Fruit fly (Drosophila melanogaster) whole organism, embryonic: ENCODE measurements around the gene CG8765.

Experiments used
- Atf6 ChIP-seq: fragments of 200-800 bp; sonication (Bioruptor generic); IDR thresholded peaks from 2 replicates; pipeline ENCODE4 v1.3.6; 2022; ENCODE audit warnings: missing biosample characterization, missing genetic modification characterization
- CG10209 ChIP-seq: fragments of 200-800 bp; sonication (Bioruptor generic); optimal IDR thresholded peaks from 3 replicates; lab custom pipeline; 2017; ENCODE audit warnings: missing biosample characterization, mild to moderate bottlenecking, missing genetic modification characterization, missing genetic modification reagents
- CG10274 ChIP-seq: fragments of 200-800 bp; sonication (Bioruptor generic); optimal IDR thresholded peaks from 3 replicates; lab custom pipeline; 2017; ENCODE audit warnings: missing biosample characterization, mild to moderate bottlenecking, missing genetic modification characterization
- CG10321 ChIP-seq: fragments of 200-800 bp; sonication (Bioruptor generic); IDR thresholded peaks from 2 replicates; pipeline ENCODE4 v1.3.6; 2022; ENCODE audit warnings: missing biosample characterization, missing genetic modification characterization
- CG10462 ChIP-seq: fragments of 200-800 bp; sonication (Bioruptor generic); optimal IDR thresholded peaks from 2 replicates; lab custom pipeline; 2016; ENCODE audit warnings: missing biosample characterization, missing genetic modification characterization
- CG12744 ChIP-seq: fragments of 200-800 bp; sonication (Bioruptor generic); optimal IDR thresholded peaks from 2 replicates; lab custom pipeline; 2016; ENCODE audit warnings: missing biosample characterization, missing genetic modification characterization
- CG13123 ChIP-seq: fragments of 200-800 bp; sonication (Bioruptor generic); optimal IDR thresholded peaks from 2 replicates; lab custom pipeline; 2016; ENCODE audit warnings: missing biosample characterization, missing genetic modification characterization
- CG15269 ChIP-seq: fragments of 200-800 bp; sonication (Bioruptor generic); optimal IDR thresholded peaks from 2 replicates; lab custom pipeline; 2018; ENCODE audit warnings: missing biosample characterization, mild to moderate bottlenecking, missing genetic modification characterization, moderate library complexity
- CG1602 ChIP-seq: fragments of 200-800 bp; sonication (Bioruptor generic); optimal IDR thresholded peaks from 3 replicates; lab custom pipeline; 2016; ENCODE audit warnings: missing biosample characterization, missing genetic modification characterization
- CG17802 ChIP-seq: fragments of 200-800 bp; sonication (Bioruptor generic); optimal IDR thresholded peaks from 2 replicates; lab custom pipeline; 2018; ENCODE audit warnings: missing biosample characterization, mild to moderate bottlenecking, missing genetic modification characterization, moderate library complexity
- CG1792 ChIP-seq: fragments of 200-800 bp; sonication (Bioruptor generic); optimal IDR thresholded peaks from 2 replicates; lab custom pipeline; 2016; ENCODE audit warnings: missing biosample characterization, missing genetic modification characterization
- CG18476 ChIP-seq: fragments of 200-800 bp; sonication (Bioruptor generic); optimal IDR thresholded peaks from 2 replicates; lab custom pipeline; 2016; ENCODE audit warnings: missing biosample characterization, mild to moderate bottlenecking, missing genetic modification characterization
- CG18764 ChIP-seq: fragments of 200-800 bp; sonication (Bioruptor generic); optimal IDR thresholded peaks from 3 replicates; lab custom pipeline; 2016; ENCODE audit warnings: missing biosample characterization, missing genetic modification characterization
- CG2120 ChIP-seq: fragments of 200-800 bp; sonication (Bioruptor generic); optimal IDR thresholded peaks from 3 replicates; lab custom pipeline; 2016; ENCODE audit warnings: missing biosample characterization, missing genetic modification characterization
- CG31224 ChIP-seq: fragments of 200-800 bp; sonication (Bioruptor generic); IDR thresholded peaks from 2 replicates; pipeline ENCODE4 v1.3.6; 2022; ENCODE audit warnings: missing biosample characterization, missing genetic modification characterization
- CG4282 ChIP-seq: fragments of 200-800 bp; sonication (Bioruptor generic); optimal IDR thresholded peaks from 2 replicates; lab custom pipeline; 2016; ENCODE audit warnings: missing biosample characterization, missing genetic modification characterization
- CG4328 ChIP-seq: fragments of 200-800 bp; sonication (Bioruptor generic); optimal IDR thresholded peaks from 3 replicates; lab custom pipeline; 2017; ENCODE audit warnings: missing biosample characterization, missing genetic modification reagents, missing genetic modification characterization
- CG4424 ChIP-seq: fragments of 200-800 bp; sonication (Bioruptor generic); optimal IDR thresholded peaks from 3 replicates; lab custom pipeline; 2016; ENCODE audit warnings: missing biosample characterization, missing genetic modification characterization
- CG6272 ChIP-seq: fragments of 200-800 bp; sonication (Bioruptor generic); IDR thresholded peaks from 2 replicates; pipeline ENCODE4 v1.3.6; 2022; ENCODE audit warnings: missing biosample characterization, missing genetic modification characterization
- CG7556 ChIP-seq: fragments of 200-800 bp; sonication (Bioruptor generic); optimal IDR thresholded peaks from 2 replicates; lab custom pipeline; 2017; ENCODE audit warnings: missing biosample characterization, mild to moderate bottlenecking, missing genetic modification characterization
- CG8388 ChIP-seq: fragments of 200-800 bp; sonication (Bioruptor generic); optimal IDR thresholded peaks from 2 replicates; lab custom pipeline; 2019; ENCODE audit warnings: missing biosample characterization, mild to moderate bottlenecking, missing genetic modification characterization, moderate library complexity
- CG8478 ChIP-seq: fragments of >200 bp; optimal IDR thresholded peaks from 2 replicates; lab custom pipeline; 2018
- CG9437 ChIP-seq: fragments of 200-800 bp; sonication (Bioruptor generic); optimal IDR thresholded peaks from 2 replicates; lab custom pipeline; 2018; ENCODE audit warnings: missing biosample characterization, mild to moderate bottlenecking, missing genetic modification characterization
- CG9817 ChIP-seq: fragments of 200-800 bp; sonication (Bioruptor generic); optimal IDR thresholded peaks from 2 replicates; lab custom pipeline; 2018; ENCODE audit warnings: missing biosample characterization, mild to moderate bottlenecking, missing genetic modification characterization, moderate library complexity
- CTCF ChIP-seq: fragments of 200-800 bp; sonication (Bioruptor generic); optimal IDR thresholded peaks from 2 replicates; lab custom pipeline; 2017; ENCODE audit warnings: missing biosample characterization, mild to moderate bottlenecking, missing genetic modification characterization, moderate library complexity
- D19B ChIP-seq: fragments of 200-800 bp; sonication (Bioruptor generic); optimal IDR thresholded peaks from 2 replicates; lab custom pipeline; 2017; ENCODE audit warnings: missing biosample characterization, mild to moderate bottlenecking, missing genetic modification characterization
- Doc2 ChIP-seq: fragments of 200-800 bp; sonication (Bioruptor generic); IDR thresholded peaks from 2 replicates; pipeline ENCODE4 v1.3.6; 2022; ENCODE audit warnings: missing biosample characterization, missing genetic modification characterization
- Dref ChIP-seq: fragments of 200-800 bp; sonication (Bioruptor generic); IDR thresholded peaks from 2 replicates; pipeline ENCODE4 v1.3.6; 2022; ENCODE audit warnings: missing biosample characterization, missing genetic modification characterization
- Gsc ChIP-seq: fragments of 200-800 bp; sonication (Bioruptor generic); IDR thresholded peaks from 2 replicates; pipeline ENCODE4 v1.3.6; 2022; ENCODE audit warnings: missing biosample characterization, missing genetic modification characterization
- Gug ChIP-seq: fragments of 200-800 bp; sonication (Bioruptor generic); IDR thresholded peaks from 4 replicates; pipeline ENCODE4 v1.3.6; 2022; ENCODE audit warnings: missing biosample characterization, missing genetic modification characterization
- H2.0 ChIP-seq: fragments of 200-800 bp; sonication (Bioruptor generic); IDR thresholded peaks from 2 replicates; pipeline ENCODE4 v1.3.6; 2022; ENCODE audit warnings: missing biosample characterization, missing genetic modification characterization
- Hey ChIP-seq: fragments of 200-800 bp; sonication (Bioruptor generic); optimal IDR thresholded peaks from 3 replicates; lab custom pipeline; 2018; ENCODE audit warnings: missing biosample characterization, mild to moderate bottlenecking, missing genetic modification characterization
- Hmr ChIP-seq: fragments of 200-800 bp; sonication (Bioruptor generic); optimal IDR thresholded peaks from 3 replicates; lab custom pipeline; 2017; ENCODE audit warnings: mild to moderate bottlenecking, missing biosample characterization, missing genetic modification reagents, missing genetic modification characterization
- Lhr ChIP-seq: fragments of 200-800 bp; sonication (Bioruptor generic); optimal IDR thresholded peaks from 3 replicates; lab custom pipeline; 2017; ENCODE audit warnings: mild to moderate bottlenecking, missing biosample characterization, missing genetic modification reagents, missing genetic modification characterization
- Lim3 ChIP-seq: fragments of 200-800 bp; sonication (Bioruptor generic); IDR thresholded peaks from 2 replicates; pipeline ENCODE4 v1.3.6; 2022; ENCODE audit warnings: missing biosample characterization, missing genetic modification characterization
- Oli ChIP-seq: fragments of 200-800 bp; sonication (Bioruptor generic); optimal IDR thresholded peaks from 2 replicates; lab custom pipeline; 2018; ENCODE audit warnings: missing biosample characterization, mild to moderate bottlenecking, missing genetic modification characterization, moderate library complexity
- Spps ChIP-seq: fragments of 200-800 bp; sonication (Bioruptor generic); optimal IDR thresholded peaks from 2 replicates; lab custom pipeline; 2018; ENCODE audit warnings: missing biosample characterization, mild to moderate bottlenecking, missing genetic modification characterization
- chinmo ChIP-seq: fragments of 200-800 bp; sonication (Bioruptor generic); IDR thresholded peaks from 4 replicates; pipeline ENCODE4 v1.3.6; 2022; ENCODE audit warnings: missing biosample characterization, missing genetic modification characterization; ENCODE audit not compliant: partially characterized antibody
- ci ChIP-seq: fragments of 200-800 bp; sonication (Bioruptor generic); IDR thresholded peaks from 3 replicates; pipeline ENCODE4 v1.3.6; 2022; ENCODE audit warnings: missing biosample characterization, missing genetic modification characterization
- da ChIP-seq: fragments of 200-800 bp; sonication (Bioruptor generic); optimal IDR thresholded peaks from 2 replicates; lab custom pipeline; 2016; ENCODE audit warnings: missing biosample characterization, missing genetic modification characterization
- dan ChIP-seq: fragments of 200-800 bp; sonication (Bioruptor generic); IDR thresholded peaks from 2 replicates; pipeline ENCODE4 v1.3.6; 2022; ENCODE audit warnings: missing biosample characterization, missing genetic modification characterization
- eve ChIP-seq, 2 experiments: fragments of >200 bp; optimal IDR thresholded peaks; 2 replicates each; lab custom pipeline; 2017; ENCODE audit warnings: missing biosample characterization in 2 of 2, missing genetic modification characterization in 2 of 2
- gcm2 ChIP-seq: fragments of 200-800 bp; sonication (Bioruptor generic); optimal IDR thresholded peaks from 2 replicates; lab custom pipeline; 2016; ENCODE audit warnings: missing biosample characterization, missing genetic modification characterization
- gro ChIP-seq: fragments of 200-800 bp; sonication (Bioruptor generic); optimal IDR thresholded peaks from 2 replicates; lab custom pipeline; 2016; ENCODE audit warnings: missing biosample characterization, missing genetic modification characterization
- gt ChIP-seq: fragments of 200-800 bp; sonication (Bioruptor generic); IDR thresholded peaks from 2 replicates; pipeline ENCODE4 v1.3.6; 2022; ENCODE audit warnings: missing biosample characterization, missing genetic modification characterization
- ken ChIP-seq: fragments of 200-800 bp; sonication (Bioruptor generic); IDR thresholded peaks from 3 replicates; pipeline ENCODE4 v1.3.6; 2022; ENCODE audit warnings: missing biosample characterization, missing genetic modification characterization
- lab ChIP-seq: fragments of 200-800 bp; sonication (Bioruptor generic); optimal IDR thresholded peaks from 3 replicates; lab custom pipeline; 2017; ENCODE audit warnings: missing biosample characterization, missing genetic modification characterization, mild to moderate bottlenecking, moderate library complexity, missing genetic modification reagents
- psq ChIP-seq: fragments of 200-800 bp; sonication (Bioruptor generic); optimal IDR thresholded peaks from 2 replicates; lab custom pipeline; 2017; ENCODE audit warnings: missing biosample characterization, missing genetic modification characterization
- stwl ChIP-seq: fragments of 200-800 bp; sonication (Bioruptor generic); optimal IDR thresholded peaks from 3 replicates; lab custom pipeline; 2018; ENCODE audit warnings: missing biosample characterization, mild to moderate bottlenecking, missing genetic modification characterization, moderate library complexity
- tap ChIP-seq: fragments of 200-800 bp; optimal IDR thresholded peaks from 3 replicates; lab custom pipeline; 2019; ENCODE audit warnings: missing biosample characterization, mild to moderate bottlenecking, missing genetic modification characterization, moderate library complexity
- tll ChIP-seq, 2 experiments: fragments of 200-800 bp in 1 of 2; fragments of >200 bp in 1 of 2; sonication (Bioruptor generic) in 1 of 2; optimal IDR thresholded peaks; 2 replicates each; lab custom pipeline; 2017 to 2019; ENCODE audit warnings: missing biosample characterization in 2 of 2, missing genetic modification characterization in 2 of 2, mild to moderate bottlenecking in 1 of 2, moderate library complexity in 1 of 2
- wdn ChIP-seq: fragments of 200-800 bp; sonication (Bioruptor generic); IDR thresholded peaks from 2 replicates; pipeline ENCODE4 v1.3.6; 2022; ENCODE audit warnings: missing biosample characterization, missing genetic modification characterization
- zfh2 ChIP-seq: fragments of 200-800 bp; sonication (Bioruptor generic); optimal IDR thresholded peaks from 2 replicates; lab custom pipeline; 2016; ENCODE audit warnings: missing biosample characterization, missing genetic modification characterization

CG8765 gene

dm6 chr3L:19687200-19687687, at the start of gene CG8765, which contains the start of gene Gbeta76C:
Gene CG8765, minus strand, starts transcription at chr3L:19687353.
Gene Gbeta76C, plus strand, starts transcription at chr3L:19687637.
- TF ChIP-seq Dref (peak; percentile 51), CG4424 (GFP tag; lab: Kevin White, UChicago) (no peak), eve (GFP tag; optimal IDR thresholded peaks at IDR 0.05; lab: Kevin White, UChicago) (no peak), psq (GFP tag; lab: Kevin White, UChicago) (no peak), dan (GFP tag; lab: Robert Waterston, UW) (no peak), Atf6 (GFP tag; lab: Robert Waterston, UW) (no peak), zfh2 (GFP tag; lab: Kevin White, UChicago) (peak; percentile 65), CG12744 (GFP tag; lab: Kevin White, UChicago) (peak; percentile 64), CG17802 (tag; lab: Kevin White, UChicago) (no peak), gcm2 (GFP tag; lab: Kevin White, UChicago) (no peak), CG9437 (GFP tag; lab: Kevin White, UChicago) (no peak), wdn (GFP tag; lab: Robert Waterston, UW) (peak; percentile 30; the same call in 1 of the 2 replicates), Hmr (GFP tag; lab: Kevin White, UChicago) (peak; percentile 74), Oli (tag; lab: Kevin White, UChicago) (no peak), CG31224 (GFP tag; lab: Robert Waterston, UW) (no peak), CG4282 (no peak), Gsc (GFP tag; lab: Robert Waterston, UW) (no peak), stwl (tag; lab: Kevin White, UChicago) (peak; percentile 90), gt (GFP tag; lab: Robert Waterston, UW) (no peak), Doc2 (GFP tag; lab: Robert Waterston, UW) (no peak), ken (0 out of 3 replicates have a peak, but pooled peaks have one; percentile 44), CG10462 (GFP tag; lab: Kevin White, UChicago) (no peak), ci (GFP tag; lab: Robert Waterston, UW) (peak; percentile 78; the same call in 2 of the 3 replicates), CG10321 (GFP tag; lab: Robert Waterston, UW) (no peak), CG10209 (GFP tag; lab: Kevin White, UChicago) (no peak), Gug (no peak), lab (GFP tag; lab: Kevin White, UChicago) (no peak), CG1602 (GFP tag; lab: Kevin White, UChicago) (no peak), CG8388 (GFP tag; lab: Kevin White, UChicago) (no peak), CG10274 (GFP tag; lab: Kevin White, UChicago) (no peak), chinmo (GFP tag; lab: Robert Waterston, UW) (0 out of 4 replicates have a peak, but pooled peaks have one; percentile 52), CG18764 (peak; percentile 5), D19B (no peak), CG2120 (GFP tag; lab: Kevin White, UChicago) (peak; percentile 71), tap (no peak), CG7556 (GFP tag; lab: Kevin White, UChicago) (no peak), CG9817 (tag; lab: Kevin White, UChicago) (peak; percentile 34), CG4328 (no peak), da (GFP tag; lab: Kevin White, UChicago) (no peak), CG13123 (GFP tag; lab: Kevin White, UChicago) (peak; percentile 24), CG15269 (tag; lab: Kevin White, UChicago) (no peak), Hey (tag; lab: Kevin White, UChicago) (no peak), Lhr (GFP tag; lab: Kevin White, UChicago) (peak; percentile 93), CG1792 (GFP tag; lab: Kevin White, UChicago) (peak; percentile 20), tll (GFP tag; optimal IDR thresholded peaks at IDR 0.05; lab: Kevin White, UChicago) (peak in 1 of 2 experiments; percentile 1), CG8478 (lab: Kevin White, UChicago) (no peak), CG18476 (GFP tag; lab: Kevin White, UChicago) (no peak), CG6272 (GFP tag; lab: Robert Waterston, UW) (no peak), gro (GFP tag; lab: Kevin White, UChicago) (peak; percentile 54), Spps (tag; lab: Kevin White, UChicago) (no peak), H2.0 (GFP tag; lab: Robert Waterston, UW) (no peak), Lim3 (no peak), CTCF (no peak)
